Fruit fly (Drosophila melanogaster) S2 (cell line): ENCODE measurements around the gene mh.

Experiments used
- CG8478 ChIP-seq: fragments of >200 bp; optimal IDR thresholded peaks from 2 replicates; lab custom pipeline; 2018
- CTCF ChIP-seq, 2 experiments: fragments of >200 bp; optimal IDR thresholded peaks; 2 replicates each; lab custom pipeline; 2018

Gene mh

dm6 chrX:15443502-15443901 lies 31.7 kb downstream of the mh start:
- TF ChIP-seq CG8478 (lab: Kevin White, UChicago) = no peak
- TF ChIP-seq CTCF (optimal IDR thresholded peaks at IDR 0.05; lab: Kevin White, UChicago) = no peak

dm6 chrX:15441245-15441644 lies 34.0 kb downstream of the mh start, which contains the start of gene Cngl:
Gene Cngl (minus strand): TSS chrX:15441252.
- TF ChIP-seq CG8478 (lab: Kevin White, UChicago) (no peak), CTCF (optimal IDR thresholded peaks at IDR 0.05; lab: Kevin White, UChicago) (no peak)
